Fruit fly (Drosophila melanogaster): ENCODE data around the gene mRpL22.
A peak's percentile ranks its signal among the peaks of the same experiment; 100 is the strongest.

Gene mRpL22

DNA sequence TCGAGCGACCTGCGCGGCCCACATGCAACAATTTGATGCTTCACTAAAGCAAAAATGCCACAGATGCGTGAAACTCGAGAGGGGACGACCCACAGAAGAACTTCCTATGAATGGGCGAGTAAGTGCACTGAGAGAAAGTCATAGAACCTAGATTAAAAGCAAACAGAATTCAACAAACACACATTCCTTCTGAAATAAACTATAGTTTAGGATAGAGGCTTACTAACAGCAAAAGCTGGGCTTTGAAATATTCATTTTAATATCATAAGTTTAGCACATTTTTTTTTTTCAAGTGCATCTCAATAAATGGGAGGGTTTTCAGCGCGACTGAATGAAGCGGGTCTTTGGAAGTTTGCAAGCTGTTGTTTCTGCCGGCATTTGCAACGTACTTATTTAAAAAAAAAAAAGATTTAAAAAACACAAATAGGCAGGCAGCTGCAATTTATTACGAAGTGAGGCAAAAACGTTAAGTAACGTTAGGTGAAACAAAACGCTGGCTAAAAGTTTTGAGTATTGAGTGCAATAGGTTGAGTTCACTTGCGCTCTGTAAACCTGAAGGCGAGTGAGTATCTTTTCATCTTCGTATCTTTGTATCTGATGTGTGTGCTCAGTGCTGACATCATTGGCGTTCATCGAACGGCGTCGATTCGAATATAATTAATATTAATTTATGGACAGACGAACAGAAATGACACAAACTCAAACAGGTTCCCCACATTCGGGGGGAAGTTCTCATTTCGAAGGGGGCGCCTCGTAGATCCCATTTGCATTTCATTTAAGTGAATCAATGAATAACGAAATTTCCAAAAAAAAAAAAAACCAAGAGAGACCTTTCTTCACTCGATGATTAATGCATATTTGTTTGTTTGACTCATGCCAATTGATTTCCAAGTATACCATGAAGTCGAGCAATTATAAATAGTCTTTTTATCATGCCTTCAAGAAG, 10.6 kb upstream of the mRpL22 start (continued):
- TF ChIP-seq CG14050 (GFP tag; IDR thresholded peaks at IDR 0.05), result no peak
- no peak for TF ChIP-seq Dref (GFP tag; IDR thresholded peaks at IDR 0.05)
- TF ChIP-seq CG4820 (GFP tag; optimal IDR thresholded peaks at IDR 0.05), result peak; percentile 70
- TF ChIP-seq CG1529 (GFP tag; optimal IDR thresholded peaks at IDR 0.05), result no peak
- TF ChIP-seq H15 (GFP tag; IDR thresholded peaks at IDR 0.05), result peak; percentile 76
- peak; percentile 30 for TF ChIP-seq HHEX (GFP tag; optimal IDR thresholded peaks at IDR 0.05)
- no peak for TF ChIP-seq Hey (tag; optimal IDR thresholded peaks at IDR 0.05)
- peak; percentile 62 for TF ChIP-seq CG17361 (GFP tag; IDR thresholded peaks at IDR 0.05)
- TF ChIP-seq CG10462 (GFP tag; optimal IDR thresholded peaks at IDR 0.05), result no peak
- TF ChIP-seq Rfx (GFP tag; IDR thresholded peaks at IDR 0.05), result peak; percentile 37; the same call in 1 of the 2 replicates
- no peak for TF ChIP-seq br (optimal IDR thresholded peaks at IDR 0.05)
- peak; percentile 22 for TF ChIP-seq Sox102F (GFP tag; optimal IDR thresholded peaks at IDR 0.05)
- peak in 1 of 3 experiments; percentile 32 for TF ChIP-seq lola (GFP tag; optimal IDR thresholded peaks at IDR 0.05)
- no peak for TF ChIP-seq CG12744 (GFP tag; optimal IDR thresholded peaks at IDR 0.05)
- peak; percentile 27; the same call in 1 of the 2 replicates for TF ChIP-seq crol (GFP tag; IDR thresholded peaks at IDR 0.05)
- TF ChIP-seq gce (GFP tag; IDR thresholded peaks at IDR 0.05), result peak; percentile 78
- TF ChIP-seq CG31441 (GFP tag; IDR thresholded peaks at IDR 0.05), result peak; percentile 58
- no peak for TF ChIP-seq HmgD (GFP tag; optimal IDR thresholded peaks at IDR 0.05)
- TF ChIP-seq NC2α (GFP tag; optimal IDR thresholded peaks at IDR 0.05), result no peak
- no peak for TF ChIP-seq CG7271 (tag; optimal IDR thresholded peaks at IDR 0.05)
- peak; percentile 37 for TF ChIP-seq CG2875 (GFP tag; optimal IDR thresholded peaks at IDR 0.05)
- peak; percentile 67; the same call in 2 of the 4 replicates for TF ChIP-seq chinmo (GFP tag; IDR thresholded peaks at IDR 0.05; ENCODE audit: partially characterized antibody)
- peak; percentile 57; the same call in 2 of the 3 replicates for TF ChIP-seq CG34422 (GFP tag; IDR thresholded peaks at IDR 0.05)
- no peak for TF ChIP-seq CG33557 (GFP tag; optimal IDR thresholded peaks at IDR 0.05)
- TF ChIP-seq ttk (GFP tag; IDR thresholded peaks at IDR 0.05), result peak; percentile 72
- no peak for TF ChIP-seq NfI (GFP tag; optimal IDR thresholded peaks at IDR 0.05)
- peak; percentile 38 for TF ChIP-seq CG2202 (tag; optimal IDR thresholded peaks at IDR 0.05)
- TF ChIP-seq so (GFP tag; IDR thresholded peaks at IDR 0.05), result peak; percentile 61; the same call in 1 of the 3 replicates
- no peak for TF ChIP-seq Hand (GFP tag; optimal IDR thresholded peaks at IDR 0.05)
- peak; percentile 5 for TF ChIP-seq CG9437 (GFP tag; optimal IDR thresholded peaks at IDR 0.05)
- peak; percentile 27; the same call in 1 of the 2 replicates for TF ChIP-seq dimm (GFP tag; IDR thresholded peaks at IDR 0.05)
- peak; percentile 25 for TF ChIP-seq Oli (tag; optimal IDR thresholded peaks at IDR 0.05)
- TF ChIP-seq run (tag; optimal IDR thresholded peaks at IDR 0.05), result no peak
- TF ChIP-seq esg (GFP tag; conservative IDR thresholded peaks at IDR 0.05), result peak; percentile 65
- peak; percentile 5 for TF ChIP-seq ac (GFP tag; optimal IDR thresholded peaks at IDR 0.05)
- peak; percentile 52 for TF ChIP-seq CG13624 (GFP tag; optimal IDR thresholded peaks at IDR 0.05)
- no peak for TF ChIP-seq yki (optimal IDR thresholded peaks at IDR 0.05)
- no peak for TF ChIP-seq CG6654 (GFP tag; optimal IDR thresholded peaks at IDR 0.05)
- no peak for TF ChIP-seq CHES-1-like (GFP tag; optimal IDR thresholded peaks at IDR 0.05)
- TF ChIP-seq crp (GFP tag; optimal IDR thresholded peaks at IDR 0.05), result no peak
- TF ChIP-seq dmrt11E (tag; optimal IDR thresholded peaks at IDR 0.05), result peak; percentile 44
- TF ChIP-seq grau (tag; optimal IDR thresholded peaks at IDR 0.05), result no peak
- TF ChIP-seq gfzf (GFP tag; optimal IDR thresholded peaks at IDR 0.05), result no peak
- no peak for TF ChIP-seq sc (optimal IDR thresholded peaks at IDR 0.05)
- TF ChIP-seq sc (GFP tag; optimal IDR thresholded peaks at IDR 0.05), result no peak
- TF ChIP-seq nerfin-1 (tag; optimal IDR thresholded peaks at IDR 0.05), result peak; percentile 30
- no peak for TF ChIP-seq CG1832 (GFP tag; optimal IDR thresholded peaks at IDR 0.05)
- TF ChIP-seq grn (GFP tag; optimal IDR thresholded peaks at IDR 0.05), result no peak
- peak; percentile 60 to 66 for TF ChIP-seq Pdp1 (GFP tag; optimal IDR thresholded peaks at IDR 0.05)

Data from whole organism, embryonic.